Worm (Caenorhabditis elegans): Measurements from ENCODE around the gene R02F11.12.

DNA sequence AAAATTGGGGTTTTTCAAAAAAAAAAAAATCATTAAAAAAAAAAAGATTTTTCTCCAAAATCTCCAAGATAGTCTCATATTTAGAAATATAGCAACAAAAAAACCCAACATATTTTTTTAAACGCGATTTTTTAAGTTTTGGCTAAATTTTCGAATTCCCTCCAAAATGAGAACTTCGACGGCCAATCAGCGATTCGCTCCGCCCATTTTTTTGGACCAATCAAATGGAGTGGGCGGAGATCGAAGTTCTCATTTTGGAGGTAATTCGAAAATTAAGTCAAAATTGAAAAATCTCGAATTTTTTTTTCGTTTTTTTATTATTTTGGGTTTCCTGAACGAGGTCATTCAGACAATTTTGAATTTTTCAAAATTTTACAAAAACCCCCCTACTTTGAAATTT is 23.4 kb downstream of the R02F11.12 start:
- no peak for TF ChIP-seq nhr-47 (tag; optimal IDR thresholded peaks at IDR 0.05)
- no peak for TF ChIP-seq zip-4 (GFP tag; optimal IDR thresholded peaks at IDR 0.05)
- no peak for TF ChIP-seq nhr-11 (tag; optimal IDR thresholded peaks at IDR 0.05)
- TF ChIP-seq pqm-1 (tag; optimal IDR thresholded peaks at IDR 0.05): no peak
- no peak for TF ChIP-seq egl-13 (tag; optimal IDR thresholded peaks at IDR 0.05)
- no peak for TF ChIP-seq lin-14 (GFP tag; optimal IDR thresholded peaks at IDR 0.05)
- no peak for TF ChIP-seq lin-13 (GFP tag; optimal IDR thresholded peaks at IDR 0.05)
- TF ChIP-seq nhr-28 (tag; optimal IDR thresholded peaks at IDR 0.05): no peak
- no peak for TF ChIP-seq efl-3 (GFP tag; optimal IDR thresholded peaks at IDR 0.05)
- no peak for TF ChIP-seq fkh-8 (tag; optimal IDR thresholded peaks at IDR 0.05)

Data from whole organism, L1 larva.